Worm (Caenorhabditis elegans) whole organism, mixed stage, embryonic: ENCODE results near the gene rars-1.

Experiments used
- M03D4.4 ChIP-seq: sonication (generic microtip); optimal IDR thresholded peaks from 2 replicates; lab custom pipeline; 2017; ENCODE audit warnings: mild to moderate bottlenecking, missing genetic modification characterization, missing compliant biosample characterization
- blmp-1 ChIP-seq: fragments of 150-350 bp; optimal IDR thresholded peaks from 2 replicates; lab custom pipeline; 2014; ENCODE audit warnings: missing biosample characterization, missing genetic modification characterization
- ceh-39 ChIP-seq: fragments of 150-350 bp; optimal IDR thresholded peaks from 2 replicates; lab custom pipeline; 2014; ENCODE audit warnings: missing biosample characterization, missing genetic modification characterization
- ceh-43 ChIP-seq: fragments of 200-800 bp; sonication (Bioruptor generic); optimal IDR thresholded peaks from 2 replicates; lab custom pipeline; 2018; ENCODE audit warnings: mild to moderate bottlenecking, missing genetic modification characterization, moderate library complexity, missing compliant biosample characterization
- ceh-83 ChIP-seq: fragments of 200-800 bp; sonication (Bioruptor generic); optimal IDR thresholded peaks from 2 replicates; lab custom pipeline; 2018; ENCODE audit warnings: mild to moderate bottlenecking, missing genetic modification characterization, missing compliant biosample characterization
- ces-1 ChIP-seq: fragments of 150-350 bp; optimal IDR thresholded peaks from 2 replicates; lab custom pipeline; 2014; ENCODE audit warnings: missing biosample characterization, missing genetic modification reagents, missing genetic modification characterization
- cnd-1 ChIP-seq: fragments of 200-800 bp; sonication (Bioruptor generic); optimal IDR thresholded peaks from 2 replicates; lab custom pipeline; 2018; ENCODE audit warnings: mild to moderate bottlenecking, missing genetic modification characterization, missing compliant biosample characterization
- drap-1 ChIP-seq: fragments of 200-800 bp; sonication (Bioruptor generic); optimal IDR thresholded peaks from 3 replicates; lab custom pipeline; 2018; ENCODE audit warnings: mild to moderate bottlenecking, missing genetic modification characterization, missing compliant biosample characterization
- elt-1 ChIP-seq: sonication (generic microtip); optimal IDR thresholded peaks from 2 replicates; lab custom pipeline; 2017; ENCODE audit warnings: missing genetic modification characterization, mild to moderate bottlenecking, missing compliant biosample characterization, antibody characterized with exemption, moderate library complexity, borderline replicate concordance; ENCODE audit not compliant: insufficient read depth
- elt-3 ChIP-seq: fragments of 150-350 bp; optimal IDR thresholded peaks from 2 replicates; lab custom pipeline; 2014; ENCODE audit warnings: missing biosample characterization, missing genetic modification characterization
- flh-1 ChIP-seq: fragments of 200-800 bp; sonication (Bioruptor generic); optimal IDR thresholded peaks from 2 replicates; lab custom pipeline; 2018; ENCODE audit warnings: mild to moderate bottlenecking, missing genetic modification characterization, moderate library complexity, missing compliant biosample characterization
- ham-2 ChIP-seq: fragments of 200-800 bp; sonication (Bioruptor generic); optimal IDR thresholded peaks from 2 replicates; lab custom pipeline; 2018; ENCODE audit warnings: mild to moderate bottlenecking, missing genetic modification characterization, missing compliant biosample characterization
- hlh-1 ChIP-seq: fragments of 150-350 bp; optimal IDR thresholded peaks from 2 replicates; lab custom pipeline; 2014; ENCODE audit warnings: missing biosample characterization, missing genetic modification reagents, missing genetic modification characterization
- lin-13 ChIP-seq: fragments of 150-350 bp; optimal IDR thresholded peaks from 2 replicates; lab custom pipeline; 2014; ENCODE audit warnings: missing biosample characterization, missing genetic modification characterization
- lin-32 ChIP-seq: fragments of 200-800 bp; sonication (Bioruptor generic); optimal IDR thresholded peaks from 2 replicates; lab custom pipeline; 2018; ENCODE audit warnings: mild to moderate bottlenecking, missing genetic modification characterization, missing compliant biosample characterization
- mab-5 ChIP-seq: fragments of 150-350 bp; optimal IDR thresholded peaks from 2 replicates; lab custom pipeline; 2014; ENCODE audit warnings: missing biosample characterization, missing genetic modification characterization
- mep-1 ChIP-seq: fragments of 150-350 bp; optimal IDR thresholded peaks from 2 replicates; lab custom pipeline; 2017; ENCODE audit warnings: missing biosample characterization, missing genetic modification reagents, missing genetic modification characterization, inconsistent platforms
- mls-2 ChIP-seq: sonication (generic microtip); optimal IDR thresholded peaks from 2 replicates; lab custom pipeline; 2016; ENCODE audit warnings: mild to moderate bottlenecking, missing genetic modification characterization, moderate library complexity, missing compliant biosample characterization
- nhr-12 ChIP-seq: fragments of 150-350 bp; optimal IDR thresholded peaks from 2 replicates; lab custom pipeline; 2014; ENCODE audit warnings: missing biosample characterization, missing genetic modification characterization
- nhr-2 ChIP-seq: fragments of 150-350 bp; optimal IDR thresholded peaks from 2 replicates; lab custom pipeline; 2014; ENCODE audit warnings: missing biosample characterization, missing genetic modification characterization
- nhr-237 ChIP-seq: fragments of 150-350 bp; optimal IDR thresholded peaks from 2 replicates; lab custom pipeline; 2014; ENCODE audit warnings: missing biosample characterization, missing genetic modification characterization
- nhr-28 ChIP-seq: fragments of 150-350 bp; optimal IDR thresholded peaks from 2 replicates; lab custom pipeline; 2014; ENCODE audit warnings: missing biosample characterization, missing genetic modification characterization
- pha-4 ChIP-seq: fragments of 150-350 bp; optimal IDR thresholded peaks from 2 replicates; lab custom pipeline; 2018; ENCODE audit warnings: missing biosample characterization, missing genetic modification reagents, missing genetic modification characterization
- sem-2 ChIP-seq: fragments of 200-800 bp; sonication (Bioruptor generic); optimal IDR thresholded peaks from 2 replicates; lab custom pipeline; 2018; ENCODE audit warnings: mild to moderate bottlenecking, missing genetic modification characterization, missing compliant biosample characterization
- snpc-4 ChIP-seq: fragments of 150-350 bp; optimal IDR thresholded peaks from 2 replicates; lab custom pipeline; 2014; ENCODE audit warnings: missing biosample characterization, missing genetic modification characterization
- sptf-1 ChIP-seq: sonication (generic microtip); optimal IDR thresholded peaks from 2 replicates; lab custom pipeline; 2017; ENCODE audit warnings: mild to moderate bottlenecking, missing genetic modification characterization, moderate library complexity, missing compliant biosample characterization
- tbx-8 ChIP-seq: fragments of 200-800 bp; sonication (Bioruptor generic); optimal IDR thresholded peaks from 2 replicates; lab custom pipeline; 2018; ENCODE audit warnings: mild to moderate bottlenecking, missing genetic modification characterization, moderate library complexity, missing compliant biosample characterization
- unc-120 ChIP-seq: sonication (generic microtip); optimal IDR thresholded peaks from 2 replicates; lab custom pipeline; 2017; ENCODE audit warnings: missing genetic modification characterization, missing compliant biosample characterization; ENCODE audit not compliant: poor library complexity, severe bottlenecking
- unc-39 ChIP-seq: fragments of 150-350 bp; optimal IDR thresholded peaks from 2 replicates; lab custom pipeline; 2014; ENCODE audit warnings: missing biosample characterization, missing genetic modification characterization
- unc-62 ChIP-seq: fragments of 150-350 bp; optimal IDR thresholded peaks from 2 replicates; lab custom pipeline; 2014; ENCODE audit warnings: missing biosample characterization, missing genetic modification reagents, missing genetic modification characterization
- zip-8 ChIP-seq: fragments of 150-350 bp; optimal IDR thresholded peaks from 2 replicates; lab custom pipeline; 2014; ENCODE audit warnings: missing biosample characterization, missing genetic modification characterization
- ztf-11 ChIP-seq: fragments of 150-350 bp; optimal IDR thresholded peaks from 2 replicates; lab custom pipeline; 2014; ENCODE audit warnings: missing biosample characterization, missing genetic modification characterization

Gene rars-1

ce11 chrIII:4948631-4949030, 31.7 kb upstream of the rars-1 start:
- TF ChIP-seq nhr-2 (tag; lab: Kevin White, UChicago) (no peak), pha-4 (peak; percentile 46), drap-1 (GFP tag; lab: Kevin White, UChicago) (peak; percentile 7), mep-1 (tag; lab: Kevin White, UChicago) (peak; percentile 46), elt-1 (tag; lab: Kevin White, UChicago) (no peak), ceh-43 (GFP tag; lab: Kevin White, UChicago) (no peak), snpc-4 (no peak), cnd-1 (tag; lab: Kevin White, UChicago) (no peak), ces-1 (GFP tag; lab: Kevin White, UChicago) (no peak), unc-120 (tag; lab: Kevin White, UChicago) (peak; percentile 50), sptf-1 (tag; lab: Kevin White, UChicago) (peak; percentile 49), nhr-28 (tag; lab: Kevin White, UChicago) (no peak), blmp-1 (tag; lab: Kevin White, UChicago) (no peak), mls-2 (peak; percentile 51), ham-2 (GFP tag; lab: Kevin White, UChicago) (peak; percentile 61), M03D4.4 (tag; lab: Kevin White, UChicago) (peak; percentile 44), flh-1 (peak; percentile 31), tbx-8 (GFP tag; lab: Kevin White, UChicago) (no peak), hlh-1 (no peak), nhr-237 (tag; lab: Kevin White, UChicago) (no peak)

ce11 chrIII:4947352-4947751, 30.4 kb upstream of the rars-1 start:
- TF ChIP-seq hlh-1 = peak; percentile 15
- TF ChIP-seq ceh-43 (GFP tag; lab: Kevin White, UChicago) = peak; percentile 58
- peak; percentile 80 for TF ChIP-seq ham-2 (GFP tag; lab: Kevin White, UChicago)
- peak; percentile 43 for TF ChIP-seq tbx-8 (GFP tag; lab: Kevin White, UChicago)
- peak; percentile 71 for TF ChIP-seq unc-62 (GFP tag; lab: Kevin White, UChicago)
- peak; percentile 84 for TF ChIP-seq sptf-1 (tag; lab: Kevin White, UChicago)
- TF ChIP-seq zip-8 (tag; lab: Kevin White, UChicago) = no peak
- TF ChIP-seq mab-5 (tag; lab: Kevin White, UChicago) = no peak
- peak; percentile 29 for TF ChIP-seq sem-2 (GFP tag; lab: Kevin White, UChicago)
- no peak for TF ChIP-seq lin-13 (tag; lab: Kevin White, UChicago)
- peak; percentile 86 for TF ChIP-seq mls-2
- peak; percentile 71 for TF ChIP-seq ces-1 (GFP tag; lab: Kevin White, UChicago)
- TF ChIP-seq elt-1 (tag; lab: Kevin White, UChicago) = no peak
- peak; percentile 91 for TF ChIP-seq cnd-1 (tag; lab: Kevin White, UChicago)
- no peak for TF ChIP-seq elt-3 (tag; lab: Kevin White, UChicago)
- no peak for TF ChIP-seq nhr-28 (tag; lab: Kevin White, UChicago)
- TF ChIP-seq lin-32 = peak; percentile 20
- TF ChIP-seq drap-1 (GFP tag; lab: Kevin White, UChicago) = peak; percentile 57
- no peak for TF ChIP-seq unc-39 (tag; lab: Kevin White, UChicago)
- peak; percentile 78 for TF ChIP-seq ceh-83
- peak; percentile 83 for TF ChIP-seq ztf-11 (tag; lab: Kevin White, UChicago)
- TF ChIP-seq M03D4.4 (tag; lab: Kevin White, UChicago) = peak; percentile 73
- peak; percentile 52 for TF ChIP-seq mep-1 (tag; lab: Kevin White, UChicago)
- TF ChIP-seq nhr-12 (tag; lab: Kevin White, UChicago) = no peak
- TF ChIP-seq flh-1 = no peak
- TF ChIP-seq unc-120 (tag; lab: Kevin White, UChicago) = peak; percentile 64

- no peak for TF ChIP-seq nhr-2 (tag; lab: Kevin White, UChicago)
- TF ChIP-seq lin-13 (tag; lab: Kevin White, UChicago) = no peak
- no peak for TF ChIP-seq ceh-39 (tag; lab: Kevin White, UChicago)
These were observed 27.2 kb upstream of the rars-1 start, which contains the start of gene ntl-9 for ce11 chrIII:4944213-4944612. TSS of gene ntl-9 (plus strand) at chrIII:4944513.

ce11 chrIII:4939267-4939666, 22.3 kb upstream of the rars-1 start, which contains the start of gene rpb-2:
TSS of gene rpb-2 (plus strand) at chrIII:4939567.
- TF ChIP-seq drap-1 (GFP tag; lab: Kevin White, UChicago) (no peak), nhr-2 (tag; lab: Kevin White, UChicago) (no peak), lin-32 (no peak), elt-1 (tag; lab: Kevin White, UChicago) (no peak), sptf-1 (tag; lab: Kevin White, UChicago) (no peak), ztf-11 (tag; lab: Kevin White, UChicago) (no peak), pha-4 (no peak)
